Fruit fly (Drosophila melanogaster) whole organism, embryonic: ENCODE data around the gene CG8671.

Experiments
- Aef1 ChIP-seq: fragments of 200-800 bp; sonication (Bioruptor generic); IDR thresholded peaks from 3 replicates; pipeline ENCODE4 v1.3.6; 2022; ENCODE audit warnings: missing biosample characterization, missing genetic modification characterization
- Awh ChIP-seq: fragments of 200-800 bp; sonication (Bioruptor generic); IDR thresholded peaks from 2 replicates; pipeline ENCODE4, ENCODE4 v1.3.6; 2022; ENCODE audit warnings: missing biosample characterization, missing genetic modification characterization
- BEAF-32 ChIP-seq: fragments of 200-800 bp; sonication (Bioruptor generic); optimal IDR thresholded peaks from 3 replicates; lab custom pipeline; 2017; ENCODE audit warnings: missing biosample characterization, missing genetic modification characterization, mild to moderate bottlenecking, moderate library complexity, missing genetic modification reagents
- CG10209 ChIP-seq: fragments of 200-800 bp; sonication (Bioruptor generic); optimal IDR thresholded peaks from 3 replicates; lab custom pipeline; 2017; ENCODE audit warnings: missing biosample characterization, mild to moderate bottlenecking, missing genetic modification characterization, missing genetic modification reagents
- CG10959 ChIP-seq: fragments of 200-800 bp; sonication (Bioruptor generic); IDR thresholded peaks from 2 replicates; pipeline ENCODE4 v1.3.6; 2022; ENCODE audit warnings: missing biosample characterization, missing genetic modification characterization
- CG11085 ChIP-seq: fragments of 200-800 bp; sonication (Bioruptor generic); IDR thresholded peaks from 2 replicates; pipeline ENCODE4 v1.3.6; 2022; ENCODE audit warnings: missing biosample characterization, missing genetic modification characterization
- CG11456 ChIP-seq: fragments of 200-800 bp; sonication (Bioruptor generic); IDR thresholded peaks from 3 replicates; pipeline ENCODE4 v1.3.6; 2022; ENCODE audit warnings: missing biosample characterization, missing genetic modification characterization
- CG12391 ChIP-seq: fragments of 200-800 bp; sonication (Bioruptor generic); optimal IDR thresholded peaks from 3 replicates; lab custom pipeline; 2018; ENCODE audit warnings: missing biosample characterization, mild to moderate bottlenecking, missing genetic modification characterization, moderate library complexity
- CG14050 ChIP-seq: fragments of 200-800 bp; sonication (Bioruptor generic); IDR thresholded peaks from 3 replicates; pipeline ENCODE4 v1.3.6; 2022; ENCODE audit warnings: missing biosample characterization, missing genetic modification characterization
- CG1529 ChIP-seq: fragments of 200-800 bp; sonication (Bioruptor generic); optimal IDR thresholded peaks from 3 replicates; lab custom pipeline; 2018; ENCODE audit warnings: missing biosample characterization, missing genetic modification characterization
- CG17328 ChIP-seq: fragments of 200-800 bp; sonication (Bioruptor generic); IDR thresholded peaks from 2 replicates; pipeline ENCODE4 v1.3.6; 2022; ENCODE audit warnings: missing biosample characterization, missing genetic modification characterization
- CG17359 ChIP-seq: fragments of 200-800 bp; sonication (Bioruptor generic); optimal IDR thresholded peaks from 3 replicates; lab custom pipeline; 2018; ENCODE audit warnings: missing biosample characterization, mild to moderate bottlenecking, missing genetic modification characterization, moderate library complexity
- CG30020 ChIP-seq: fragments of 200-800 bp; optimal IDR thresholded peaks from 2 replicates; lab custom pipeline; 2019; ENCODE audit warnings: missing biosample characterization, mild to moderate bottlenecking, missing genetic modification characterization, moderate library complexity
- CG30403 ChIP-seq: fragments of 200-800 bp; sonication (Bioruptor generic); optimal IDR thresholded peaks from 3 replicates; lab custom pipeline; 2016; ENCODE audit warnings: missing biosample characterization, missing genetic modification characterization
- CG3281 ChIP-seq: fragments of 200-800 bp; sonication (Bioruptor generic); optimal IDR thresholded peaks from 3 replicates; lab custom pipeline; 2017; ENCODE audit warnings: missing biosample characterization, mild to moderate bottlenecking, missing genetic modification characterization
- CG3726 ChIP-seq: fragments of 200-800 bp; sonication (Bioruptor generic); IDR thresholded peaks from 3 replicates; pipeline ENCODE4, ENCODE4 v1.3.6; 2022; ENCODE audit warnings: missing biosample characterization, missing genetic modification characterization
- CG4424 ChIP-seq: fragments of 200-800 bp; sonication (Bioruptor generic); optimal IDR thresholded peaks from 3 replicates; lab custom pipeline; 2016; ENCODE audit warnings: missing biosample characterization, missing genetic modification characterization
- CG6854 ChIP-seq: fragments of 200-800 bp; sonication (Bioruptor generic); optimal IDR thresholded peaks from 3 replicates; lab custom pipeline; 2017; ENCODE audit warnings: missing biosample characterization, mild to moderate bottlenecking, missing genetic modification characterization
- CG8290 ChIP-seq, 3 experiments: fragments of 200-800 bp; sonication (Bioruptor generic); optimal IDR thresholded peaks; 2 replicates each; lab custom pipeline; 2016 to 2019; ENCODE audit warnings: missing biosample characterization in 3 of 3, missing genetic modification characterization in 3 of 3, mild to moderate bottlenecking in 2 of 3, moderate library complexity in 1 of 3
- CG8765 ChIP-seq: fragments of 200-800 bp; sonication (Bioruptor generic); IDR thresholded peaks from 2 replicates; pipeline ENCODE4 v1.3.6; 2022; ENCODE audit warnings: missing biosample characterization, missing genetic modification characterization
- CG8944 ChIP-seq: fragments of 200-800 bp; sonication (Bioruptor generic); optimal IDR thresholded peaks from 3 replicates; lab custom pipeline; 2016; ENCODE audit warnings: missing biosample characterization, missing genetic modification characterization
- CG9215 ChIP-seq: fragments of 200-800 bp; sonication (Bioruptor generic); IDR thresholded peaks from 2 replicates; pipeline ENCODE4 v1.3.6; 2022; ENCODE audit warnings: missing biosample characterization, missing genetic modification characterization
- CG9727 ChIP-seq: fragments of 200-800 bp; sonication (Bioruptor generic); optimal IDR thresholded peaks from 3 replicates; lab custom pipeline; 2017; ENCODE audit warnings: missing biosample characterization, mild to moderate bottlenecking, missing genetic modification characterization
- Deaf1 ChIP-seq: fragments of 200-800 bp; optimal IDR thresholded peaks from 3 replicates; lab custom pipeline; 2019; ENCODE audit warnings: missing biosample characterization, mild to moderate bottlenecking, missing genetic modification characterization, moderate library complexity
- Dek ChIP-seq: fragments of 200-800 bp; sonication (Bioruptor generic); optimal IDR thresholded peaks from 3 replicates; lab custom pipeline; 2019; ENCODE audit warnings: missing biosample characterization, mild to moderate bottlenecking, missing genetic modification characterization, moderate library complexity
- Dfd ChIP-seq, 2 experiments: fragments of >200 bp; optimal IDR thresholded peaks; 2 replicates each; lab custom pipeline; 2017; ENCODE audit warnings: missing biosample characterization in 2 of 2, missing genetic modification characterization in 2 of 2
- Dref ChIP-seq: fragments of 200-800 bp; sonication (Bioruptor generic); IDR thresholded peaks from 2 replicates; pipeline ENCODE4 v1.3.6; 2022; ENCODE audit warnings: missing biosample characterization, missing genetic modification characterization
- E2f2 ChIP-seq: fragments of 200-800 bp; sonication (Bioruptor generic); IDR thresholded peaks from 2 replicates; pipeline ENCODE4 v1.3.6; 2022; ENCODE audit warnings: missing biosample characterization, missing genetic modification characterization
- Neu2 ChIP-seq: fragments of 200-800 bp; sonication (Bioruptor generic); optimal IDR thresholded peaks from 3 replicates; lab custom pipeline; 2016; ENCODE audit warnings: missing biosample characterization, missing genetic modification characterization, borderline replicate concordance
- Opbp ChIP-seq: fragments of 200-800 bp; sonication (Bioruptor generic); IDR thresholded peaks from 3 replicates; pipeline ENCODE4 v1.3.6; 2022; ENCODE audit warnings: missing biosample characterization, missing genetic modification characterization; ENCODE audit not compliant: partially characterized antibody
- Trl ChIP-seq, 3 experiments: fragments of >200 bp in 2 of 3; fragments of 200-800 bp in 1 of 3; sonication (Bioruptor generic) in 1 of 3; optimal IDR thresholded peaks; 2 replicates in 1 of 3; 3 replicates in 2 of 3; lab custom pipeline; 2016 to 2017; ENCODE audit warnings: missing biosample characterization in 1 of 3, missing genetic modification characterization in 1 of 3
- Xbp1 ChIP-seq: fragments of 200-800 bp; sonication (Bioruptor generic); optimal IDR thresholded peaks from 3 replicates; lab custom pipeline; 2016; ENCODE audit warnings: missing biosample characterization, mild to moderate bottlenecking, missing genetic modification characterization
- btn ChIP-seq: fragments of 200-800 bp; sonication (Bioruptor generic); optimal IDR thresholded peaks from 2 replicates; lab custom pipeline; 2016; ENCODE audit warnings: missing biosample characterization, missing genetic modification characterization
- ci ChIP-seq: fragments of 200-800 bp; sonication (Bioruptor generic); IDR thresholded peaks from 3 replicates; pipeline ENCODE4 v1.3.6; 2022; ENCODE audit warnings: missing biosample characterization, missing genetic modification characterization
- emc ChIP-seq: fragments of 200-800 bp; sonication (Bioruptor generic); optimal IDR thresholded peaks from 2 replicates; lab custom pipeline; 2016; ENCODE audit warnings: missing biosample characterization, missing genetic modification characterization
- gro ChIP-seq: fragments of 200-800 bp; sonication (Bioruptor generic); optimal IDR thresholded peaks from 2 replicates; lab custom pipeline; 2016; ENCODE audit warnings: missing biosample characterization, missing genetic modification characterization
- hbn ChIP-seq: fragments of 200-800 bp; sonication (Bioruptor generic); IDR thresholded peaks from 2 replicates; pipeline ENCODE4 v1.3.6; 2022; ENCODE audit warnings: missing biosample characterization, missing genetic modification characterization; ENCODE audit not compliant: partially characterized antibody
- jigr1 ChIP-seq: fragments of 200-800 bp; sonication (Bioruptor generic); IDR thresholded peaks from 3 replicates; pipeline ENCODE4 v1.3.6; 2022; ENCODE audit warnings: missing biosample characterization, missing genetic modification characterization
- lab ChIP-seq: fragments of 200-800 bp; sonication (Bioruptor generic); optimal IDR thresholded peaks from 3 replicates; lab custom pipeline; 2017; ENCODE audit warnings: missing biosample characterization, missing genetic modification characterization, mild to moderate bottlenecking, moderate library complexity, missing genetic modification reagents
- mirr ChIP-seq: fragments of 200-800 bp; sonication (Bioruptor generic); optimal IDR thresholded peaks from 3 replicates; lab custom pipeline; 2018; ENCODE audit warnings: missing biosample characterization, mild to moderate bottlenecking, missing genetic modification characterization
- mld ChIP-seq: fragments of 200-800 bp; sonication (Bioruptor generic); IDR thresholded peaks from 3 replicates; pipeline ENCODE4 v1.3.6; 2022; ENCODE audit warnings: missing biosample characterization, missing genetic modification characterization; ENCODE audit not compliant: partially characterized antibody
- oc ChIP-seq: fragments of 200-800 bp; sonication (Bioruptor generic); optimal IDR thresholded peaks from 2 replicates; lab custom pipeline; 2018; ENCODE audit warnings: missing biosample characterization, mild to moderate bottlenecking, missing genetic modification characterization, moderate library complexity
- pfk ChIP-seq: fragments of 200-800 bp; sonication (Bioruptor generic); optimal IDR thresholded peaks from 2 replicates; lab custom pipeline; 2018; ENCODE audit warnings: missing biosample characterization, mild to moderate bottlenecking, missing genetic modification characterization, moderate library complexity
- pho ChIP-seq: fragments of 200-800 bp; sonication (Bioruptor generic); optimal IDR thresholded peaks from 2 replicates; lab custom pipeline; 2016; ENCODE audit warnings: missing biosample characterization, missing genetic modification characterization
- sob ChIP-seq: fragments of 200-800 bp; sonication (Bioruptor generic); IDR thresholded peaks from 2 replicates; pipeline ENCODE4 v1.3.6; 2022; ENCODE audit warnings: missing biosample characterization, missing genetic modification characterization
- tup ChIP-seq: fragments of 200-800 bp; sonication (Bioruptor generic); optimal IDR thresholded peaks from 2 replicates; lab custom pipeline; 2016; ENCODE audit warnings: missing biosample characterization, mild to moderate bottlenecking, missing genetic modification characterization, moderate library complexity
- wor ChIP-seq: fragments of 200-800 bp; sonication (Bioruptor generic); IDR thresholded peaks from 2 replicates; pipeline ENCODE4 v1.3.6; 2022; ENCODE audit warnings: missing biosample characterization, missing genetic modification characterization

The CG8671 gene

dm6 chr2L:21214961-21215362 lies 47.8 kb upstream of the CG8671 start (continued):
- TF ChIP-seq pfk (GFP tag; lab: Kevin White, UChicago): peak; percentile 28
- peak; percentile 61 for TF ChIP-seq sob (GFP tag; lab: Robert Waterston, UW)
- TF ChIP-seq mld (GFP tag; lab: Robert Waterston, UW): peak; percentile 66; the same call in 2 of the 3 replicates
- TF ChIP-seq BEAF-32 (GFP tag; lab: Kevin White, UChicago): no peak
- no peak for TF ChIP-seq Dref
- peak; percentile 53 for TF ChIP-seq CG17359 (tag; lab: Kevin White, UChicago)
- peak; percentile 73; the same call in 1 of the 3 replicates for TF ChIP-seq Opbp (GFP tag; lab: Robert Waterston, UW)
- TF ChIP-seq CG30020: no peak
- no peak for TF ChIP-seq emc
- no peak for TF ChIP-seq CG9215
- TF ChIP-seq CG8290 (GFP tag; optimal IDR thresholded peaks at IDR 0.05; lab: Kevin White, UChicago): peak; percentile 45
- TF ChIP-seq CG8290 (tag; optimal IDR thresholded peaks at IDR 0.05; lab: Kevin White, UChicago): peak in 1 of 2 experiments; percentile 79
- TF ChIP-seq CG3281 (GFP tag; lab: Kevin White, UChicago): peak; percentile 30
- TF ChIP-seq CG11456 (GFP tag; lab: Robert Waterston, UW): peak; percentile 75
- TF ChIP-seq CG14050 (GFP tag; lab: Robert Waterston, UW): 0 out of 3 replicates have a peak, but pooled peaks have one; percentile 12
- TF ChIP-seq CG6854 (GFP tag; lab: Kevin White, UChicago): no peak
- TF ChIP-seq Neu2 (GFP tag; lab: Kevin White, UChicago): peak; percentile 2
- no peak for TF ChIP-seq wor (GFP tag; lab: Robert Waterston, UW)
- peak; percentile 4 for TF ChIP-seq gro (GFP tag; lab: Kevin White, UChicago)
- TF ChIP-seq hbn (GFP tag; lab: Robert Waterston, UW): no peak
- peak; percentile 36 for TF ChIP-seq Dek (tag; lab: Kevin White, UChicago)
- TF ChIP-seq tup (GFP tag; lab: Kevin White, UChicago): no peak
- no peak for TF ChIP-seq jigr1
- TF ChIP-seq btn (GFP tag; lab: Kevin White, UChicago): peak; percentile 12
- peak; percentile 57 for TF ChIP-seq CG17328 (GFP tag; lab: Robert Waterston, UW)
- TF ChIP-seq E2f2 (GFP tag; lab: Robert Waterston, UW): no peak
- TF ChIP-seq CG12391 (tag; lab: Kevin White, UChicago): no peak
- peak; percentile 20; the same call in 1 of the 2 replicates for TF ChIP-seq Awh (GFP tag; lab: Robert Waterston, UW)
- TF ChIP-seq CG8944: peak; percentile 47
- no peak for TF ChIP-seq mirr (GFP tag; lab: Kevin White, UChicago)
- TF ChIP-seq CG9727 (GFP tag; lab: Kevin White, UChicago): peak; percentile 5
- no peak for TF ChIP-seq oc (tag; lab: Kevin White, UChicago)
- TF ChIP-seq CG10959 (GFP tag; lab: Robert Waterston, UW): peak; percentile 62; the same call in 1 of the 2 replicates
- TF ChIP-seq CG1529: peak; percentile 31
- peak; percentile 2 for TF ChIP-seq CG4424
- no peak for TF ChIP-seq Dfd (GFP tag; optimal IDR thresholded peaks at IDR 0.05; lab: Kevin White, UChicago)
- TF ChIP-seq Aef1: no peak
- TF ChIP-seq Xbp1: peak; percentile 26
- peak; percentile 11 for TF ChIP-seq CG30403
- TF ChIP-seq lab: peak; percentile 63
- no peak for TF ChIP-seq Trl (optimal IDR thresholded peaks at IDR 0.05; lab: Kevin White, UChicago)
- peak; percentile 38 for TF ChIP-seq Trl (GFP tag; optimal IDR thresholded peaks at IDR 0.05; lab: Kevin White, UChicago)
- TF ChIP-seq ci: no peak; the same call in 2 of the 3 replicates
- TF ChIP-seq CG3726 (GFP tag; lab: Robert Waterston, UW): no peak
- TF ChIP-seq CG11085: peak; percentile 42
- peak; percentile 41; the same call in 1 of the 2 replicates for TF ChIP-seq CG8765
- TF ChIP-seq pho (GFP tag; lab: Kevin White, UChicago): no peak
- TF ChIP-seq Deaf1: peak; percentile 27
- peak; percentile 53 for TF ChIP-seq CG10209 (GFP tag; lab: Kevin White, UChicago)
